Worm (Caenorhabditis elegans) whole organism, young adult: ENCODE data around the gene gst-9.

Source experiments
- B0019.2 ChIP-seq: fragments of 200-800 bp; sonication (Bioruptor generic); conservative IDR thresholded peaks from 2 replicates; pipeline ENCODE4 v1.3.6; 2022; ENCODE audit warnings: missing genetic modification reagents, missing genetic modification characterization, missing compliant biosample characterization
- B0035.1 ChIP-seq: sonication (generic microtip); optimal IDR thresholded peaks from 2 replicates; lab custom pipeline; 2016; ENCODE audit warnings: missing genetic modification characterization, mild to moderate bottlenecking, missing compliant biosample characterization, missing genotype, missing genetic modification reagents
- C17E4.6 ChIP-seq: fragments of 200-800 bp; sonication (Bioruptor generic); IDR thresholded peaks from 2 replicates; pipeline ENCODE4 v1.3.6; 2022; ENCODE audit warnings: missing genetic modification reagents, missing genetic modification characterization, missing compliant biosample characterization
- F22D6.2 ChIP-seq: sonication (generic microtip); optimal IDR thresholded peaks from 2 replicates; lab custom pipeline; 2016; ENCODE audit warnings: mild to moderate bottlenecking, missing genetic modification characterization, missing compliant biosample characterization
- F23B12.7 ChIP-seq: sonication (generic microtip); optimal IDR thresholded peaks from 2 replicates; lab custom pipeline; 2017; ENCODE audit warnings: missing genetic modification characterization, mild to moderate bottlenecking, missing compliant biosample characterization, antibody characterized with exemption, moderate library complexity; ENCODE audit not compliant: insufficient read depth
- F37B4.10 ChIP-seq: fragments of 200-800 bp; sonication (Bioruptor generic); IDR thresholded peaks from 2 replicates; pipeline ENCODE4 v1.3.6; 2022; ENCODE audit warnings: missing genetic modification characterization, missing compliant biosample characterization
- F49E8.2 ChIP-seq: sonication (generic microtip); optimal IDR thresholded peaks from 3 replicates; lab custom pipeline; 2017; ENCODE audit warnings: missing genetic modification characterization, mild to moderate bottlenecking, missing compliant biosample characterization, antibody characterized with exemption, moderate library complexity; ENCODE audit not compliant: insufficient read depth
- F52B5.7 ChIP-seq: sonication (generic microtip); optimal IDR thresholded peaks from 2 replicates; lab custom pipeline; 2016; ENCODE audit warnings: mild to moderate bottlenecking, missing genetic modification characterization, missing compliant biosample characterization
- F57A8.1 ChIP-seq: fragments of 200-800 bp; sonication (Bioruptor generic); optimal IDR thresholded peaks from 2 replicates; lab custom pipeline; 2018; ENCODE audit warnings: mild to moderate bottlenecking, missing genetic modification characterization, moderate library complexity, missing compliant biosample characterization
- K12H6.12 ChIP-seq: fragments of 200-800 bp; sonication (Bioruptor generic); optimal IDR thresholded peaks from 2 replicates; lab custom pipeline; 2018; ENCODE audit warnings: mild to moderate bottlenecking, missing genetic modification characterization, missing compliant biosample characterization
- T07F8.4 ChIP-seq: sonication (generic microtip); optimal IDR thresholded peaks from 2 replicates; lab custom pipeline; 2016; ENCODE audit warnings: mild to moderate bottlenecking, missing genetic modification characterization, moderate library complexity, missing compliant biosample characterization
- Y53G8AR.9 ChIP-seq: fragments of 200-800 bp; sonication (Bioruptor generic); conservative IDR thresholded peaks from 2 replicates; pipeline ENCODE4 v1.3.6; 2022; ENCODE audit warnings: missing genetic modification reagents, missing genetic modification characterization, missing compliant biosample characterization
- Y79H2A.3 ChIP-seq: fragments of 200-800 bp; sonication (Bioruptor generic); conservative IDR thresholded peaks from 2 replicates; pipeline ENCODE4 v1.3.6; 2022; ENCODE audit warnings: missing genetic modification reagents, missing genetic modification characterization, missing compliant biosample characterization
- ZK185.1 ChIP-seq: sonication (generic microtip); optimal IDR thresholded peaks from 2 replicates; lab custom pipeline; 2016; ENCODE audit warnings: mild to moderate bottlenecking, missing genetic modification characterization, missing compliant biosample characterization; ENCODE audit not compliant: poor library complexity, severe bottlenecking
- attf-6 ChIP-seq: fragments of 200-800 bp; sonication (Bioruptor generic); IDR thresholded peaks from 2 replicates; pipeline ENCODE4 v1.3.6; 2022; ENCODE audit warnings: missing genetic modification reagents, missing genetic modification characterization, missing compliant biosample characterization
- bed-1 ChIP-seq: fragments of 200-800 bp; sonication (Bioruptor generic); IDR thresholded peaks from 2 replicates; pipeline ENCODE4 v1.3.6; 2022; ENCODE audit warnings: missing genetic modification reagents, missing genetic modification characterization, missing compliant biosample characterization
- bed-2 ChIP-seq: fragments of 200-800 bp; sonication (Bioruptor generic); IDR thresholded peaks from 2 replicates; pipeline ENCODE4 v1.3.6; 2022; ENCODE audit warnings: missing genetic modification reagents, missing genetic modification characterization, missing compliant biosample characterization
- ceh-100 ChIP-seq: fragments of 200-800 bp; sonication (Bioruptor generic); IDR thresholded peaks from 2 replicates; pipeline ENCODE4 v1.3.6; 2022; ENCODE audit warnings: missing genetic modification reagents, missing genetic modification characterization, missing compliant biosample characterization
- ceh-40 ChIP-seq: fragments of 200-800 bp; sonication (Bioruptor generic); IDR thresholded peaks from 2 replicates; pipeline ENCODE4 v1.3.6; 2022; ENCODE audit warnings: missing genetic modification characterization, missing compliant biosample characterization
- ceh-58 ChIP-seq: fragments of 200-800 bp; sonication (Bioruptor generic); IDR thresholded peaks from 2 replicates; pipeline ENCODE4 v1.3.6; 2022; ENCODE audit warnings: missing genetic modification characterization, missing compliant biosample characterization
- ceh-91 ChIP-seq: fragments of 200-800 bp; sonication (Bioruptor generic); IDR thresholded peaks from 2 replicates; pipeline ENCODE4 v1.3.6; 2022; ENCODE audit warnings: missing genetic modification reagents, missing genetic modification characterization, missing compliant biosample characterization
- dox-1 ChIP-seq: fragments of 200-800 bp; sonication (Bioruptor generic); IDR thresholded peaks from 2 replicates; pipeline ENCODE4 v1.3.6; 2022; ENCODE audit warnings: missing genetic modification reagents, missing genetic modification characterization, missing compliant biosample characterization
- dpl-1 ChIP-seq: fragments of 150-350 bp; optimal IDR thresholded peaks from 2 replicates; lab custom pipeline; 2014; ENCODE audit warnings: missing biosample characterization, missing genetic modification reagents, missing genetic modification characterization
- egl-18 ChIP-seq: fragments of 200-800 bp; sonication (Bioruptor generic); IDR thresholded peaks from 2 replicates; pipeline ENCODE4 v1.3.6; 2022; ENCODE audit warnings: missing genetic modification reagents, missing genetic modification characterization, missing compliant biosample characterization
- egl-44 ChIP-seq: fragments of 200-800 bp; sonication (Bioruptor generic); IDR thresholded peaks from 2 replicates; pipeline ENCODE4 v1.3.6; 2022; ENCODE audit warnings: missing genetic modification reagents, missing genetic modification characterization, missing compliant biosample characterization
- fkh-3 ChIP-seq: sonication (generic microtip); optimal IDR thresholded peaks from 2 replicates; lab custom pipeline; 2016; ENCODE audit warnings: mild to moderate bottlenecking, missing genetic modification characterization, missing compliant biosample characterization
- gei-17 ChIP-seq: fragments of 200-800 bp; sonication (Bioruptor generic); optimal IDR thresholded peaks from 2 replicates; lab custom pipeline; 2018; ENCODE audit warnings: mild to moderate bottlenecking, missing genetic modification characterization, missing compliant biosample characterization
- hrde-1 ChIP-seq: sonication (generic microtip); optimal IDR thresholded peaks from 2 replicates; lab custom pipeline; 2016; ENCODE audit warnings: missing genetic modification characterization, mild to moderate bottlenecking, missing compliant biosample characterization, moderate library complexity, missing genotype, missing genetic modification reagents, borderline replicate concordance
- lin-35 ChIP-seq, 3 experiments: fragments of 150-350 bp in 2 of 3; sonication (generic microtip) in 1 of 3; optimal IDR thresholded peaks; 2 replicates each; lab custom pipeline; 2014 to 2018; ENCODE audit warnings: missing biosample characterization in 3 of 3, missing genetic modification characterization in 3 of 3, missing genetic modification reagents in 3 of 3
- lin-54 ChIP-seq: fragments of 200-800 bp; sonication (Bioruptor generic); optimal IDR thresholded peaks from 2 replicates; lab custom pipeline; 2018; ENCODE audit warnings: mild to moderate bottlenecking, missing genetic modification characterization, missing compliant biosample characterization
- lir-1 ChIP-seq: fragments of 200-800 bp; sonication (Bioruptor generic); conservative IDR thresholded peaks from 2 replicates; pipeline ENCODE4 v1.3.6; 2022; ENCODE audit warnings: missing genetic modification reagents, missing genetic modification characterization, missing compliant biosample characterization
- lsl-1 ChIP-seq: fragments of 200-800 bp; sonication (Bioruptor generic); optimal IDR thresholded peaks from 2 replicates; lab custom pipeline; 2018; ENCODE audit warnings: mild to moderate bottlenecking, missing genetic modification characterization, moderate library complexity, missing compliant biosample characterization
- madf-10 ChIP-seq: sonication (generic microtip); optimal IDR thresholded peaks from 2 replicates; lab custom pipeline; 2016; ENCODE audit warnings: mild to moderate bottlenecking, missing genetic modification characterization, missing compliant biosample characterization
- madf-3 ChIP-seq: fragments of 200-800 bp; sonication (Bioruptor generic); IDR thresholded peaks from 2 replicates; pipeline ENCODE4 v1.3.6; 2022; ENCODE audit warnings: missing genetic modification reagents, missing genetic modification characterization, missing compliant biosample characterization
- madf-8 ChIP-seq: fragments of 200-800 bp; sonication (Bioruptor generic); conservative IDR thresholded peaks from 2 replicates; pipeline ENCODE4 v1.3.6; 2022; ENCODE audit warnings: missing genetic modification reagents, missing genetic modification characterization, missing compliant biosample characterization
- mcd-1 ChIP-seq: fragments of 200-800 bp; sonication (Bioruptor generic); IDR thresholded peaks from 2 replicates; pipeline ENCODE4 v1.3.6; 2022; ENCODE audit warnings: missing genetic modification reagents, missing genetic modification characterization, missing compliant biosample characterization
- mes-4 ChIP-seq: sonication (generic microtip); optimal IDR thresholded peaks from 2 replicates; lab custom pipeline; 2016; ENCODE audit warnings: missing genotype, missing genetic modification characterization, missing compliant biosample characterization
- mxl-1 ChIP-seq: sonication (generic microtip); optimal IDR thresholded peaks from 2 replicates; lab custom pipeline; 2016; ENCODE audit warnings: missing genetic modification characterization, missing compliant biosample characterization
- nhr-27 ChIP-seq: fragments of 200-800 bp; sonication (Bioruptor generic); optimal IDR thresholded peaks from 2 replicates; lab custom pipeline; 2018; ENCODE audit warnings: mild to moderate bottlenecking, missing genetic modification characterization, moderate library complexity, missing compliant biosample characterization
- nhr-80 ChIP-seq: sonication (generic microtip); optimal IDR thresholded peaks from 2 replicates; lab custom pipeline; 2016; ENCODE audit warnings: missing genetic modification characterization, missing compliant biosample characterization
- nhr-90 ChIP-seq: sonication (generic microtip); optimal IDR thresholded peaks from 2 replicates; lab custom pipeline; 2016; ENCODE audit warnings: missing genotype, mild to moderate bottlenecking, missing genetic modification characterization, missing compliant biosample characterization
- pha-4 ChIP-seq: fragments of 150-350 bp; sonication (generic microtip); optimal IDR thresholded peaks from 2 replicates; lab custom pipeline; 2014; ENCODE audit warnings: missing biosample characterization, missing genetic modification reagents, missing genetic modification characterization
- sdz-38 ChIP-seq: sonication (generic microtip); optimal IDR thresholded peaks from 2 replicates; lab custom pipeline; 2016; ENCODE audit warnings: missing genotype, missing genetic modification characterization, missing compliant biosample characterization
- sea-2 ChIP-seq: fragments of 200-800 bp; sonication (Bioruptor generic); IDR thresholded peaks from 2 replicates; pipeline ENCODE4 v1.3.6; 2022; ENCODE audit warnings: missing genetic modification characterization, missing compliant biosample characterization
- tlf-1 ChIP-seq: fragments of 200-800 bp; sonication (Bioruptor generic); optimal IDR thresholded peaks from 2 replicates; lab custom pipeline; 2018; ENCODE audit warnings: mild to moderate bottlenecking, missing genetic modification characterization, missing compliant biosample characterization
- xnd-1 ChIP-seq: sonication (generic microtip); optimal IDR thresholded peaks from 2 replicates; lab custom pipeline; 2016; ENCODE audit warnings: missing genotype, missing genetic modification reagents, missing genetic modification characterization, missing compliant biosample characterization
- ztf-25 ChIP-seq: fragments of 200-800 bp; sonication (Bioruptor generic); IDR thresholded peaks from 2 replicates; pipeline ENCODE4 v1.3.6; 2022; ENCODE audit warnings: missing genetic modification reagents, missing genetic modification characterization, missing compliant biosample characterization
- ztf-3 ChIP-seq: fragments of 200-800 bp; sonication (Bioruptor generic); optimal IDR thresholded peaks from 2 replicates; lab custom pipeline; 2018; ENCODE audit warnings: mild to moderate bottlenecking, missing genetic modification characterization, missing compliant biosample characterization

The gst-9 gene

DNA sequence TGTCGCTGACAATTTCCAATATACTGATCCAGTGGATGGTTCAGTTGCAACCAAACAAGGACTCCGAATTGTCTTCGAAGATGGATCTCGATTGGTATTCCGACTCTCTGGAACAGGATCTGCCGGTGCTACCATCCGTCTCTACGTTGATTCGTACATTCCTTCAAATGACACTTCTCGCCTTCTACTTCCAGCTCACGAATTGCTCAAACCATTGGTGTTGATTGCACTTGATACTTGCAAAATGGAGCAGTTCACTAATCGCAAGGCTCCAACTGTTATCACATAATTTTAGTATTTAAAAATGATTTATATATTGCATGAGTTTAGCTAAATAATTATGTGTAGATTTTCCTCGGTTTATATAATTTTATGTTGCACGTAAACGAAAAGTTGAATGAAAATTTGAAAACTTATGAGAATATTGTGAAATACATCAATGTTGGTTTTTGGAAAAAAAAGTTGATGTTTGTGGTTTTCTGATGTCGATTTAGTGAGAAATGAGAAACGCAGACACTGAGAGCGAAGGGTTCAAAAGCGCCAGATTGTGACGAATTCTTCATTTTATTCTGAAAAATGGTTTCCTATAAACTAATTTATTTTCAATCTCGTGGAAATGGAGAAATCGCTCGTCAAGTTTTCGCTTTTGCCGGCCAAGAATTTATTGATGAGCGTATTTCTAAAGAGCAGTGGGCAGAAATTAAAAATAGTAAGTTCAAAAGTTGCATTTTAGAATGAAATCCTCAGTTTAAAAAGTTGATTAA is at the start of gene gst-9 (continued):
- peak; percentile 14 for TF ChIP-seq gei-17 (GFP tag; lab: Kevin White, UChicago)
- peak; percentile 5 for TF ChIP-seq lsl-1 (GFP tag; lab: Kevin White, UChicago)
- TF ChIP-seq sea-2 (GFP tag; lab: Robert Waterston, UW), result no peak
- TF ChIP-seq Y53G8AR.9 (GFP tag; lab: Robert Waterston, UW), result peak; percentile 83
- TF ChIP-seq dox-1 (GFP tag; lab: Robert Waterston, UW), result peak; percentile 55
- TF ChIP-seq lir-1 (GFP tag; lab: Robert Waterston, UW), result no peak
- peak; percentile 44; the same call in 1 of the 2 replicates for TF ChIP-seq madf-3
- no peak for TF ChIP-seq C17E4.6
- peak in 1 of 3 experiments; percentile 49 for TF ChIP-seq lin-35 (GFP tag; optimal IDR thresholded peaks at IDR 0.05; lab: Kevin White, UChicago)
- no peak for TF ChIP-seq ceh-100 (GFP tag; lab: Robert Waterston, UW)
- peak; percentile 51 for TF ChIP-seq F52B5.7
- no peak for TF ChIP-seq B0019.2 (GFP tag; lab: Robert Waterston, UW)
- peak; percentile 80 for TF ChIP-seq tlf-1
- no peak for TF ChIP-seq mxl-1
- no peak for TF ChIP-seq mes-4
- TF ChIP-seq F37B4.10 (GFP tag; lab: Robert Waterston, UW), result no peak
- no peak for TF ChIP-seq egl-18 (GFP tag; lab: Robert Waterston, UW)
- no peak for TF ChIP-seq F22D6.2 (tag; lab: Kevin White, UChicago)
- no peak for TF ChIP-seq pha-4 (tag; lab: Kevin White, UChicago)
- peak; percentile 30; the same call in 1 of the 2 replicates for TF ChIP-seq mcd-1 (GFP tag; lab: Robert Waterston, UW)
- TF ChIP-seq nhr-80 (tag; lab: Kevin White, UChicago), result peak; percentile 40
- no peak for TF ChIP-seq Y79H2A.3 (GFP tag; lab: Robert Waterston, UW)
- no peak for TF ChIP-seq F49E8.2
- TF ChIP-seq ZK185.1 (tag; lab: Kevin White, UChicago), result peak; percentile 0
- TF ChIP-seq fkh-3, result no peak
- 0 out of 2 replicates have a peak, but pooled peaks have one; percentile 13 for TF ChIP-seq ceh-40
- no peak for TF ChIP-seq ceh-58 (GFP tag; lab: Robert Waterston, UW)
- no peak for TF ChIP-seq ztf-3 (GFP tag; lab: Kevin White, UChicago)
- peak; percentile 53 for TF ChIP-seq lin-54 (GFP tag; lab: Kevin White, UChicago)
- TF ChIP-seq B0035.1 (tag; lab: Kevin White, UChicago), result no peak
- no peak for TF ChIP-seq F57A8.1 (GFP tag; lab: Kevin White, UChicago)
- TF ChIP-seq ceh-91 (GFP tag; lab: Robert Waterston, UW), result no peak
- no peak for TF ChIP-seq hrde-1 (tag; lab: Kevin White, UChicago)
- TF ChIP-seq attf-6, result no peak
- TF ChIP-seq madf-10 (tag; lab: Kevin White, UChicago), result peak; percentile 6
- no peak for TF ChIP-seq ztf-25
- no peak for TF ChIP-seq madf-8 (GFP tag; lab: Robert Waterston, UW)
- no peak for TF ChIP-seq xnd-1 (tag; lab: Kevin White, UChicago)
- TF ChIP-seq F23B12.7 (tag; lab: Kevin White, UChicago), result no peak
- no peak for TF ChIP-seq egl-44 (GFP tag; lab: Robert Waterston, UW)
- TF ChIP-seq bed-2, result no peak
- no peak for TF ChIP-seq sdz-38 (tag; lab: Kevin White, UChicago)
- TF ChIP-seq T07F8.4, result no peak
- no peak for TF ChIP-seq nhr-27 (tag; lab: Kevin White, UChicago)
- no peak for TF ChIP-seq dpl-1 (GFP tag; lab: Kevin White, UChicago)
- no peak for TF ChIP-seq K12H6.12 (tag; lab: Kevin White, UChicago)
- TF ChIP-seq nhr-90 (tag; lab: Kevin White, UChicago), result peak; percentile 36
- TF ChIP-seq bed-1, result no peak
